Fruit fly (Drosophila melanogaster): ENCODE results near the gene CG15034.
A peak's percentile ranks its signal among the peaks of the same experiment; 100 is the strongest.

The CG15034 gene

DNA sequence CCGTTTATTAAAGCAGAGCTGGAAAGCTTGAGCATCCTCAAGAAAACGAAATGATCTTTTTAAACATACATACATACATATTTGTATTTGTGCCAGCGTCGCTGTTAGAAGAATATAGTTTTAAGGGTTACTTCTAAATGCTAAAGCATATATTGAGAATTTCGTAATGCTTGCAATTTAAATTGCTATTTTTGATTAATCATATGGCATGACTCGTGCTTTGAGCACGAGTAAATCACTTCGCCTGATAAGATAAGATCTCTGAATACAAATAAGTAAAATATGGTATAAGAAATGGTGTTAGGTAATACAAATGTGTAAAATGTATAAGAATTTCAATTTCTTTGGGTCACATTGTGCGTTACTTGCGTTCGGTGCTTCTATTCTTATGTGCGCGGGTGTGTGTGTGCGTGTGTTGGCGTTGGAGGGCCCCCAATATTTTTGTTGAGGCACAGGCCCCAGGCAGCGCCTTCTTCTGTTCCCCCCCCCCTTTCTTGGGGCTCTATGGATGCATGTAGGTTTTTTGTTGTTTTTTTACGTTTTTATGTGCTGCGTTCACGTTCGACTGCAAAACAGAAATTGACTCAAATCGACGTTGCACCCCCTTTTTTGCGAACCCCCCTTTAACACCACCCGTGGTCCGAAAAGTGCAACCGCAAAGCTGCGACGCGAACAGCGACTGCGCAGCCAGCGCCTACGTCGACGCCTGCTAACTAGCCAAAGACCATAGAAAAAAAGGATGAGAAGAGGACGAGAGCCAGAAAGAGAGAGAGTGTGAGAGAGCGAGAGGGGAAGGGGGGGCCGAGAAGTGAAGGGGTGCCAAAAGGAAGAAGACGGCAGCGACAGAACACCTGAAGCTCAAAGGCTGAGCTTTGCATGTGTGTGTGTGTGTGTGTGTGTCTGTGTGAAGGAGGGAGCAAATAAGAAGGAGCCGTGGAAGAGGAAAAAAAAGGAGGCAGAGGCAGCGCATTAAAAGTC is 45.7 kb downstream of the CG15034 start:
- TF ChIP-seq CG11617 (GFP tag; optimal IDR thresholded peaks at IDR 0.05): peak; percentile 50
- TF ChIP-seq CG5204 (GFP tag; optimal IDR thresholded peaks at IDR 0.05): peak; percentile 34
- TF ChIP-seq cnc (optimal IDR thresholded peaks at IDR 0.05): peak in 1 of 2 experiments; percentile 52
- peak; percentile 42 for TF ChIP-seq Hr96 (GFP tag; optimal IDR thresholded peaks at IDR 0.05)
- no peak for TF ChIP-seq kay (GFP tag; ENCODE audit: borderline replicate concordance)
- peak; percentile 48 for TF ChIP-seq CG1620 (GFP tag; optimal IDR thresholded peaks at IDR 0.05)
- peak; percentile 20 for TF ChIP-seq CG7045 (GFP tag; optimal IDR thresholded peaks at IDR 0.05)
- no peak for TF ChIP-seq cic (GFP tag; optimal IDR thresholded peaks at IDR 0.05)
- peak; percentile 15 for TF ChIP-seq CG7101 (tag; optimal IDR thresholded peaks at IDR 0.05)
- peak; percentile 1 for TF ChIP-seq CG33017 (tag; optimal IDR thresholded peaks at IDR 0.05)

- no peak for TF ChIP-seq CG5204 (GFP tag; optimal IDR thresholded peaks at IDR 0.05)
- TF ChIP-seq Mnt (GFP tag; optimal IDR thresholded peaks at IDR 0.05): no peak
- TF ChIP-seq bab1 (GFP tag; optimal IDR thresholded peaks at IDR 0.05): peak; percentile 42
- TF ChIP-seq CG12768 (GFP tag; optimal IDR thresholded peaks at IDR 0.05): no peak
- TF ChIP-seq Crg-1 (GFP tag; optimal IDR thresholded peaks at IDR 0.05): no peak
- TF ChIP-seq cic (GFP tag; optimal IDR thresholded peaks at IDR 0.05): peak; percentile 28
- TF ChIP-seq tj (GFP tag; optimal IDR thresholded peaks at IDR 0.05): peak; percentile 70
- TF ChIP-seq CG14711 (tag; optimal IDR thresholded peaks at IDR 0.05): no peak
- TF ChIP-seq ovo (GFP tag; optimal IDR thresholded peaks at IDR 0.05): peak; percentile 24
- TF ChIP-seq kay (GFP tag; ENCODE audit: borderline replicate concordance): peak; percentile 16
Measured at dm6 chrX:7300722-7301350, 46.5 kb downstream of the CG15034 start.

DNA sequence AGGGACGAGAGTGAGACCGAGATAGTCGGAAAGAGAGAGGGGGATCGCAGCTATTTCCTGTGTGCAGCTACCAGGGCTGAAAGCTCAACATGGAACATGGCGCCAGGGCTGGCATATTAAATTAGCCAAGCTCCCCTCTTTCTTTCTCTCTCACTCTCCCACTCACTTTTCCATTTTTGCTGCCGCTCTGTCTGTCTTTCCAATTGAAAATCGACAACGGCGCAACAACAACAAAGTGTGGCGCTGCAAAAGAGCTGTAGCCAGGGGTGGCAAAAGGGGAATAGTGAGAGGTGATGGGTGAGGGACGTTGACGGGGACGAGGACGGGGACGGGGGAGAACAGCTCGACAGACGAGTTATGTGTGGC is 47.0 kb downstream of the CG15034 start:
- TF ChIP-seq CG33017 (tag; optimal IDR thresholded peaks at IDR 0.05): no peak
- no peak for TF ChIP-seq tj (GFP tag; optimal IDR thresholded peaks at IDR 0.05)
- TF ChIP-seq Mnt (GFP tag; optimal IDR thresholded peaks at IDR 0.05): no peak
- no peak for TF ChIP-seq cic (GFP tag; optimal IDR thresholded peaks at IDR 0.05)
- TF ChIP-seq pad (GFP tag; optimal IDR thresholded peaks at IDR 0.05): peak; percentile 4
- no peak for TF ChIP-seq Clk (GFP tag; optimal IDR thresholded peaks at IDR 0.05)
- peak; percentile 30 for TF ChIP-seq CG11617 (GFP tag; optimal IDR thresholded peaks at IDR 0.05)
- no peak for TF ChIP-seq Crg-1 (GFP tag; optimal IDR thresholded peaks at IDR 0.05)
- TF ChIP-seq kay (GFP tag; ENCODE audit: borderline replicate concordance): peak; percentile 69
- no peak for TF ChIP-seq bab1 (GFP tag; optimal IDR thresholded peaks at IDR 0.05)
- no peak for TF ChIP-seq CG1620 (GFP tag; optimal IDR thresholded peaks at IDR 0.05)
- TF ChIP-seq CG14711 (tag; optimal IDR thresholded peaks at IDR 0.05): no peak
- TF ChIP-seq CG7045 (GFP tag; optimal IDR thresholded peaks at IDR 0.05): no peak
- peak; percentile 20 for TF ChIP-seq Hr96 (GFP tag; optimal IDR thresholded peaks at IDR 0.05)
- no peak for TF ChIP-seq cnc (optimal IDR thresholded peaks at IDR 0.05)
- no peak for TF ChIP-seq CG12768 (GFP tag; optimal IDR thresholded peaks at IDR 0.05)
- TF ChIP-seq toe (GFP tag; optimal IDR thresholded peaks at IDR 0.05): no peak
- no peak for TF ChIP-seq CG5204 (GFP tag; optimal IDR thresholded peaks at IDR 0.05)
- no peak for TF ChIP-seq CG7101 (tag; optimal IDR thresholded peaks at IDR 0.05)
- no peak for TF ChIP-seq ovo (GFP tag; optimal IDR thresholded peaks at IDR 0.05)

DNA sequence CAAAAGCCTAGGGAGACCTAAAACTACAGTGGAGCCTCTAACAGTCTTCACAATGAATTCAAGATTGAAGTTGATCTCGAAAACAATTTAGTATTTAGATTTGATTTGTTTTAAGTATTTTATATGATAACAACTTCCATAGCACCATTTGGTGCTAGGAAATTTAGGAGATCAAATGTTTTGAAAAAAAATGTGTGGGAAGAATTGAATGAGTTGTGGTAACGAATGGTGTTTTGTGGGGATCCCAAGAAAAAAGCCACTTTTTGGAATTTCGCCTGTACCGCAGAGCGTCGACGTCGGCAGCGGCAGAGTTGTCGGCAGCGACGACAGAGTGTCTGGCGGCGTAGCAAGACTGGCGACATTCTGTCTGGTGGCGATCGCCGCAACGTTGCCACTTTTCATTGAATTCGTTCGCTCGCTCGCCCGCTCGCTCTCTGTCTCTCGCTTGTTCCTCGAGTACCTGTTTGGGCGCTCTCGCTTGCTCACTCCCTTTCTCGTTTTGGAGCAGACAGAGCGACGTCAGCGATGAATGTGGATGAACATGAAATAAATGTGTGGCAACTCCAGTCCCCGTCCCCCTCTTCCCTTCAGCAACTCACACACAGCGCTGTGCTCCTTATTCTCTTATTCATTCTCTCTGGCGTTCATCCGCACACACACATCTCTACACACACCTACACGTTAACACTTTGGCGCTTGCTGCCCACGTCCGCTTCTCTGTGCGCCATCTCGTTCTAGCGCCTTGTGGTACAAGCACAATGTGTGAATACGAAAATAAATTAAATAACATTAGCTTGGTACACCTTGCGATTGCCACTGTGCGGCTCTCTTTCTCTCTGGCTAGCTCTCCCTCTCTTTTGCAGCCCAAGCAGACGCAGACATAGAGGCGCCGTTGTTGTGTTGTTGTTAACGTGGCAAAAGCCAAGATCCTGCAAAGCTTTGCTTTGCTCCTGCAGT is 47.6 kb downstream of the CG15034 start:
- TF ChIP-seq Crg-1 (GFP tag; optimal IDR thresholded peaks at IDR 0.05): peak; percentile 54
- TF ChIP-seq CG11617 (GFP tag; optimal IDR thresholded peaks at IDR 0.05): peak; percentile 40
- peak; percentile 36 for TF ChIP-seq bab1 (GFP tag; optimal IDR thresholded peaks at IDR 0.05)
- TF ChIP-seq tj (GFP tag; optimal IDR thresholded peaks at IDR 0.05): peak; percentile 2
- peak; percentile 53 for TF ChIP-seq Hr96 (GFP tag; optimal IDR thresholded peaks at IDR 0.05)
- peak; percentile 15 for TF ChIP-seq cic (GFP tag; optimal IDR thresholded peaks at IDR 0.05)
- no peak for TF ChIP-seq ovo (GFP tag; optimal IDR thresholded peaks at IDR 0.05)
- peak; percentile 3 for TF ChIP-seq CG7045 (GFP tag; optimal IDR thresholded peaks at IDR 0.05)
- peak; percentile 65 for TF ChIP-seq CG7101 (tag; optimal IDR thresholded peaks at IDR 0.05)
- TF ChIP-seq Clk (GFP tag; optimal IDR thresholded peaks at IDR 0.05): no peak
- TF ChIP-seq pad (GFP tag; optimal IDR thresholded peaks at IDR 0.05): no peak
- peak; percentile 30 for TF ChIP-seq CG12768 (GFP tag; optimal IDR thresholded peaks at IDR 0.05)
- peak; percentile 46 for TF ChIP-seq Mnt (GFP tag; optimal IDR thresholded peaks at IDR 0.05)
- TF ChIP-seq toe (GFP tag; optimal IDR thresholded peaks at IDR 0.05): peak; percentile 25
- no peak for TF ChIP-seq cnc (optimal IDR thresholded peaks at IDR 0.05)
- peak; percentile 58 for TF ChIP-seq CG1620 (GFP tag; optimal IDR thresholded peaks at IDR 0.05)
- peak; percentile 22 for TF ChIP-seq CG33017 (tag; optimal IDR thresholded peaks at IDR 0.05)
- peak; percentile 48 for TF ChIP-seq CG14711 (tag; optimal IDR thresholded peaks at IDR 0.05)
- peak; percentile 50 for TF ChIP-seq CG5204 (GFP tag; optimal IDR thresholded peaks at IDR 0.05)
- TF ChIP-seq kay (GFP tag; ENCODE audit: borderline replicate concordance): peak; percentile 47

DNA sequence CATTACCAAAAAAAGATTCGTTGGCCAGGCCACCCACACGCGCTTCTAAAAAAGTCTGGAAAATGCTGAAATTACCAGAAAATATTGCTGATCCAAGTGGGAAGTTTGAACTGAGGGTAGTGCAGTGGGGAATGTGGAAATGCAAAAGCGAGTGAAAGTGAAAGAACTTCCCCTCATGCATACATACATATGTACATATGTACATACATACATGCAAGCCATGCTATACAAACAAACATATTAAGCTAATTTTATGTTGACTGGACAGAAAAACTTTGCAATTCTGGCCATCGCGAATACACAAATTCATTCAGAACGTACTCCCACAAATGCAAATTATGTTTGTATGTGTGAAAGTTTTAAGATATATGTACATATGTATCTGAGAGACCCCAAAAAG is 49.0 kb downstream of the CG15034 start:
- peak; percentile 97 for TF ChIP-seq tj (GFP tag; optimal IDR thresholded peaks at IDR 0.05)
- no peak for TF ChIP-seq CG12768 (GFP tag; optimal IDR thresholded peaks at IDR 0.05)
- TF ChIP-seq pad (GFP tag; optimal IDR thresholded peaks at IDR 0.05): peak; percentile 83
